Fruit fly (Drosophila melanogaster) Kc167 (cell line): ENCODE data around the gene CrebA.

Experiments
- Myc ChIP-seq: fragments of >200 bp; optimal IDR thresholded peaks from 2 replicates; lab custom pipeline; 2017; ENCODE audit warnings: missing external identifiers
- insv ChIP-seq: fragments of >200 bp; optimal IDR thresholded peaks from 3 replicates; lab custom pipeline; 2018; ENCODE audit warnings: missing external identifiers
- psq ChIP-seq: fragments of >200 bp; optimal IDR thresholded peaks from 2 replicates; lab custom pipeline; 2017; ENCODE audit warnings: missing external identifiers
- ttk ChIP-seq: sonication (Bioruptor generic); optimal IDR thresholded peaks from 2 replicates; lab custom pipeline; 2017; ENCODE audit warnings: missing external identifiers

DNA sequence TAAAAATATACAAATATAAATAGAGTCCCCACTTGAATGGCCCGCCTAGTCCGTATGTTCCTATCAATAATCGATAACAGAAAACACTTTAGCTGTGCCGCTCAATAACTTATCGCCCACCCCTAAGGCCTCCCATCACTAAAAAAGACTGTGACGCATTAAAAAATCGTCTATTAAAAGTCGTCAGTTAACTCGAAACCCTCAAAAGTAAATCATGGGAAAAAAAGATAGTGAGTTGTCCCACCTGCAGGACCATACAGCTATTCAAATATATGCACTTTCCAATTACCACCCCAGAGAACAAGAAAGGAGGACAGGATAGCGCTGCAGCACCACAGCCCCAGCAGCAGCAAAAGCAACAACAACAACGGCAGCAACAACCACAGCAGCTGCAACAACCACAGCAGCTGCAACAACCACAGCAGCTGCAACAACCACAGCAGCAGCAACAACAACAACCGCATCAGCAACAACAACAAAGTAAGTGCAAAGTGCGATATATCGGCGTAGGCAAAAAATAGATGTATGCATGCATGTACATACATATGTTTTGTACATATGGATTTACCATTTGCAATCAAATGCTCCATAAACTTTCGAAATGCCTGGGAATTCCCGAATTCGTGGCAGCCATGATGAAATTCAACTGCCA lies 18.9 kb downstream of the CrebA start, which contains the start of gene AGO2:
- TF ChIP-seq ttk (lab: Kevin White, UChicago) = no peak
- no peak for TF ChIP-seq psq (lab: Kevin White, UChicago)
- no peak for TF ChIP-seq Myc (lab: Kevin White, UChicago)
- TF ChIP-seq insv (lab: Kevin White, UChicago) = no peak
